Worm (Caenorhabditis elegans): Measurements from ENCODE around the gene rbc-2.

rbc-2 gene

ce11 chrIII:2508518-2508917 is 20.0 kb downstream of the rbc-2 start, which contains the start of gene Y54F10AM.6:
TSS of gene Y54F10AM.6 (plus strand) at chrIII:2508818.
- no peak for TF ChIP-seq unc-120 (tag; optimal IDR thresholded peaks at IDR 0.05; ENCODE audit: poor library complexity, severe bottlenecking)
- TF ChIP-seq snpc-4 (tag; optimal IDR thresholded peaks at IDR 0.05), result no peak
- TF ChIP-seq flh-1 (GFP tag; optimal IDR thresholded peaks at IDR 0.05), result no peak
- no peak for TF ChIP-seq ceh-39 (tag; optimal IDR thresholded peaks at IDR 0.05)
- TF ChIP-seq sptf-1 (tag; optimal IDR thresholded peaks at IDR 0.05), result no peak
- TF ChIP-seq lin-32 (GFP tag; optimal IDR thresholded peaks at IDR 0.05), result no peak
- no peak for TF ChIP-seq nhr-237 (tag; optimal IDR thresholded peaks at IDR 0.05)
- no peak for TF ChIP-seq nhr-2 (tag; optimal IDR thresholded peaks at IDR 0.05)
- TF ChIP-seq nhr-76 (tag; optimal IDR thresholded peaks at IDR 0.05), result no peak
- TF ChIP-seq ceh-83 (GFP tag; optimal IDR thresholded peaks at IDR 0.05), result no peak
- no peak for TF ChIP-seq mab-5 (tag; optimal IDR thresholded peaks at IDR 0.05)
- no peak for TF ChIP-seq hlh-1 (tag; optimal IDR thresholded peaks at IDR 0.05)
- no peak for TF ChIP-seq unc-62 (GFP tag; optimal IDR thresholded peaks at IDR 0.05)
- no peak for TF ChIP-seq lsy-2 (tag; optimal IDR thresholded peaks at IDR 0.05)

- TF ChIP-seq unc-62 (GFP tag; optimal IDR thresholded peaks at IDR 0.05) (no peak), mab-5 (tag; optimal IDR thresholded peaks at IDR 0.05) (no peak), ceh-83 (GFP tag; optimal IDR thresholded peaks at IDR 0.05) (no peak), lsy-2 (tag; optimal IDR thresholded peaks at IDR 0.05) (no peak), mls-2 (tag; optimal IDR thresholded peaks at IDR 0.05) (no peak), zip-8 (tag; optimal IDR thresholded peaks at IDR 0.05) (no peak), nhr-2 (tag; optimal IDR thresholded peaks at IDR 0.05) (no peak), blmp-1 (tag; optimal IDR thresholded peaks at IDR 0.05) (no peak), elt-3 (tag; optimal IDR thresholded peaks at IDR 0.05) (no peak), nhr-28 (tag; optimal IDR thresholded peaks at IDR 0.05) (no peak), nhr-76 (tag; optimal IDR thresholded peaks at IDR 0.05) (no peak), snpc-4 (tag; optimal IDR thresholded peaks at IDR 0.05) (no peak), lin-13 (tag; optimal IDR thresholded peaks at IDR 0.05) (no peak), ces-1 (GFP tag; optimal IDR thresholded peaks at IDR 0.05) (no peak), sem-2 (GFP tag; optimal IDR thresholded peaks at IDR 0.05) (no peak), M03D4.4 (tag; optimal IDR thresholded peaks at IDR 0.05) (no peak), tbx-8 (GFP tag; optimal IDR thresholded peaks at IDR 0.05) (no peak), cnd-1 (tag; optimal IDR thresholded peaks at IDR 0.05) (no peak), ceh-39 (tag; optimal IDR thresholded peaks at IDR 0.05) (no peak), elt-1 (tag; optimal IDR thresholded peaks at IDR 0.05; ENCODE audit: borderline replicate concordance, insufficient read depth) (no peak)
These were observed 20.6 kb downstream of the rbc-2 start, which contains the start of gene Y54F10AM.8 for ce11 chrIII:2507938-2508337. TSS of gene Y54F10AM.8 (minus strand) at chrIII:2507972.

ce11 chrIII:2506463-2506862 is 22.0 kb downstream of the rbc-2 start:
- TF ChIP-seq ceh-83 (GFP tag; optimal IDR thresholded peaks at IDR 0.05), result no peak

ce11 chrIII:2487046-2487760 is 41.3 kb downstream of the rbc-2 start, which contains the start of gene Y54F10AL.1:
TSS of gene Y54F10AL.1 (plus strand) at chrIII:2487710.
- TF ChIP-seq zip-8 (tag; optimal IDR thresholded peaks at IDR 0.05), result no peak
- no peak for TF ChIP-seq elt-3 (tag; optimal IDR thresholded peaks at IDR 0.05)
- TF ChIP-seq lin-32 (GFP tag; optimal IDR thresholded peaks at IDR 0.05), result no peak
- no peak for TF ChIP-seq cnd-1 (tag; optimal IDR thresholded peaks at IDR 0.05)
- TF ChIP-seq ces-1 (GFP tag; optimal IDR thresholded peaks at IDR 0.05), result peak; percentile 88
- TF ChIP-seq hlh-1 (tag; optimal IDR thresholded peaks at IDR 0.05), result no peak
- no peak for TF ChIP-seq nhr-12 (tag; optimal IDR thresholded peaks at IDR 0.05)
- no peak for TF ChIP-seq ceh-83 (GFP tag; optimal IDR thresholded peaks at IDR 0.05)
- TF ChIP-seq lin-13 (tag; optimal IDR thresholded peaks at IDR 0.05), result peak; percentile 43
- no peak for TF ChIP-seq pha-4 (tag; optimal IDR thresholded peaks at IDR 0.05)
- no peak for TF ChIP-seq blmp-1 (tag; optimal IDR thresholded peaks at IDR 0.05)
- TF ChIP-seq lsy-2 (tag; optimal IDR thresholded peaks at IDR 0.05), result peak; percentile 5
- TF ChIP-seq ceh-43 (GFP tag; optimal IDR thresholded peaks at IDR 0.05), result no peak
- TF ChIP-seq mab-5 (tag; optimal IDR thresholded peaks at IDR 0.05), result no peak
- TF ChIP-seq mls-2 (tag; optimal IDR thresholded peaks at IDR 0.05), result no peak
- peak; percentile 10 for TF ChIP-seq mep-1 (tag; optimal IDR thresholded peaks at IDR 0.05)
- no peak for TF ChIP-seq unc-62 (GFP tag; optimal IDR thresholded peaks at IDR 0.05)
- TF ChIP-seq elt-1 (tag; optimal IDR thresholded peaks at IDR 0.05; ENCODE audit: borderline replicate concordance, insufficient read depth), result peak; percentile 75

- TF ChIP-seq blmp-1 (tag; optimal IDR thresholded peaks at IDR 0.05) (no peak), mls-2 (tag; optimal IDR thresholded peaks at IDR 0.05) (no peak), snpc-4 (tag; optimal IDR thresholded peaks at IDR 0.05) (no peak), ceh-83 (GFP tag; optimal IDR thresholded peaks at IDR 0.05) (no peak), tbx-8 (GFP tag; optimal IDR thresholded peaks at IDR 0.05) (no peak)
These were observed 45.7 kb downstream of the rbc-2 start for ce11 chrIII:2482754-2483153.
